1 fruit fly cellular context compared by ENCODE assay signal in the genomic region with DNA sequence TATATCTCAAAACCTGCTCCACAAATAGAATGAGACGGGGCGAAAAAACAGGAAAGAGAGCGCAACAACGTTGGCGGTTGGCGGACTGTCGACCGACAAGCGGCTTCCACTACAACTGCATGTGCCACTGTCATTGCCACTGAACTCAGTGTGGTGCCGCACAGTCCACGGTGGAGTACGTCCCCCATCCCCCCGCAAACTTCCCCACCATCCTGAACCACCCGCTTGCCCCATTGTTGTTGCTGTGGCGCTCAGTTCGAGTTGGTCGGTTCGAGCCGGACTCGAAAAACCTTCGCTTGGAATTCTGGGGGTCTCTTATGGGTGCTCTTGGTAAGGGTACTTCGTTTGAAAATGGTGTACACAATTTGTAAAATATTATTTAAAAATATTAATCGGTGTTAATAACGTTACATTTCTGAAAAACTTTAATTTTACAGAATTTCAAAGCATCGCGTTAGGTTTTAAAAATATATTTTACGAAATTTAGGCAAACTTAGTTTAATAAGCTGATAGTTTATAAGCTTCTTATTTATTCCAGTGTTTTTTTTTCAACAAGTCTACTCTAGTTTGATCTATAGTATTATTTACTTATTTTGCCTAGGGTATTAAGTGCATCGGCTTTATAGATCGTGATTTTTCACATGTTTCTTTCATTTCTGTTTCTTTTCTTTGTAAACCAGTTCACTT.
TF ChIP-seq lines count a peak whose summit lies in the region.

No protein-coding gene starts in this region.

TF ChIP-seq in whole organism, embryonic, 481 proteins besides CTCF, POLR2A, EP300 and RAD21 (continued from another document):
- peak; percentile 79 for TF ChIP-seq CG8924 (tag; optimal IDR thresholded peaks at IDR 0.05; lab: Kevin White, UChicago)
- TF ChIP-seq fu2 (GFP tag; optimal IDR thresholded peaks at IDR 0.05; lab: Kevin White, UChicago), result no peak
- TF ChIP-seq CG2875 (GFP tag; optimal IDR thresholded peaks at IDR 0.05; lab: Kevin White, UChicago), result peak; percentile 25
- TF ChIP-seq Asciz (GFP tag; optimal IDR thresholded peaks at IDR 0.05; lab: Kevin White, UChicago), result peak; percentile 63
- TF ChIP-seq Camta (GFP tag; optimal IDR thresholded peaks at IDR 0.05; lab: Kevin White, UChicago), result no peak
- peak; percentile 13 for TF ChIP-seq HLHmδ (GFP tag; optimal IDR thresholded peaks at IDR 0.05; lab: Kevin White, UChicago)
- TF ChIP-seq CG8359 (GFP tag; optimal IDR thresholded peaks at IDR 0.05; lab: Kevin White, UChicago; ENCODE audit: borderline replicate concordance), result peak; percentile 13
- TF ChIP-seq CG16779 (GFP tag; IDR thresholded peaks at IDR 0.05; lab: Robert Waterston, UW), result no peak
- TF ChIP-seq Usf (GFP tag; optimal IDR thresholded peaks at IDR 0.05; lab: Kevin White, UChicago), result peak; percentile 29
- TF ChIP-seq CoRest (tag; optimal IDR thresholded peaks at IDR 0.05; lab: Kevin White, UChicago), result peak; percentile 81
- TF ChIP-seq CG30020 (tag; optimal IDR thresholded peaks at IDR 0.05; lab: Kevin White, UChicago), result peak; percentile 7
- TF ChIP-seq CG11560 (tag; IDR thresholded peaks at IDR 0.05; lab: Robert Waterston, UW), result 0 out of 3 replicates have a peak, but pooled peaks have one; percentile 29
- TF ChIP-seq Mad (GFP tag; optimal IDR thresholded peaks at IDR 0.05; lab: Kevin White, UChicago), result no peak
- no peak for TF ChIP-seq CG13123 (GFP tag; optimal IDR thresholded peaks at IDR 0.05; lab: Kevin White, UChicago)
- peak; percentile 29 for TF ChIP-seq CG4328 (GFP tag; optimal IDR thresholded peaks at IDR 0.05; lab: Kevin White, UChicago)
- peak; percentile 71 for TF ChIP-seq CG14710 (tag; optimal IDR thresholded peaks at IDR 0.05; lab: Kevin White, UChicago)
- TF ChIP-seq emc (GFP tag; optimal IDR thresholded peaks at IDR 0.05; lab: Kevin White, UChicago), result no peak
- peak; percentile 23 for TF ChIP-seq Chrac-16 (GFP tag; optimal IDR thresholded peaks at IDR 0.05; lab: Kevin White, UChicago)
- no peak for TF ChIP-seq CG11247 (GFP tag; IDR thresholded peaks at IDR 0.05; lab: Robert Waterston, UW)
- no peak for TF ChIP-seq CG14441 (GFP tag; IDR thresholded peaks at IDR 0.05; lab: Robert Waterston, UW)
- peak in 1 of 2 experiments; percentile 79 for TF ChIP-seq Hr51 (GFP tag; optimal IDR thresholded peaks at IDR 0.05; lab: Kevin White, UChicago)
- no peak for TF ChIP-seq CG9609 (GFP tag; optimal IDR thresholded peaks at IDR 0.05; lab: Kevin White, UChicago)
- peak; percentile 55 for TF ChIP-seq CG1602 (GFP tag; optimal IDR thresholded peaks at IDR 0.05; lab: Kevin White, UChicago)
- peak; percentile 38 for TF ChIP-seq CG15011 (GFP tag; optimal IDR thresholded peaks at IDR 0.05; lab: Kevin White, UChicago)
- peak; percentile 66 for TF ChIP-seq PHDP (tag; optimal IDR thresholded peaks at IDR 0.05; lab: Kevin White, UChicago)
- TF ChIP-seq CG12659 (GFP tag; optimal IDR thresholded peaks at IDR 0.05; lab: Kevin White, UChicago), result peak; percentile 55
- TF ChIP-seq usp (GFP tag; optimal IDR thresholded peaks at IDR 0.05; lab: Kevin White, UChicago), result no peak
- peak; percentile 78 for TF ChIP-seq odd (GFP tag; optimal IDR thresholded peaks at IDR 0.05; lab: Kevin White, UChicago)
- TF ChIP-seq tgo (GFP tag; IDR thresholded peaks at IDR 0.05; lab: Robert Waterston, UW), result peak; percentile 52; the same call in 2 of the 3 replicates
- TF ChIP-seq CG4617 (GFP tag; optimal IDR thresholded peaks at IDR 0.05; lab: Kevin White, UChicago; ENCODE audit: borderline replicate concordance), result no peak
- peak in 1 of 3 experiments; percentile 58 for TF ChIP-seq lola (GFP tag; optimal IDR thresholded peaks at IDR 0.05; lab: Kevin White, UChicago)
- TF ChIP-seq CG8388 (GFP tag; optimal IDR thresholded peaks at IDR 0.05; lab: Kevin White, UChicago), result peak; percentile 54
- peak; percentile 31 for TF ChIP-seq sqz (GFP tag; optimal IDR thresholded peaks at IDR 0.05; lab: Kevin White, UChicago)
- no peak for TF ChIP-seq bigmax (GFP tag; optimal IDR thresholded peaks at IDR 0.05; lab: Kevin White, UChicago)
- TF ChIP-seq chif (GFP tag; optimal IDR thresholded peaks at IDR 0.05; lab: Kevin White, UChicago), result peak in 1 of 2 experiments; percentile 36
- peak; percentile 71 for TF ChIP-seq grau (tag; optimal IDR thresholded peaks at IDR 0.05; lab: Kevin White, UChicago)
- peak; percentile 7 for TF ChIP-seq mam (GFP tag; optimal IDR thresholded peaks at IDR 0.05; lab: Kevin White, UChicago)
- no peak for TF ChIP-seq wek (GFP tag; optimal IDR thresholded peaks at IDR 0.05; lab: Kevin White, UChicago)
- TF ChIP-seq dmrt99B (tag; optimal IDR thresholded peaks at IDR 0.05; lab: Kevin White, UChicago), result peak; percentile 73
- peak; percentile 68; the same call in 2 of the 3 replicates for TF ChIP-seq dysf (GFP tag; IDR thresholded peaks at IDR 0.05; lab: Robert Waterston, UW)
- TF ChIP-seq unc-4 (GFP tag; IDR thresholded peaks at IDR 0.05; lab: Robert Waterston, UW; ENCODE audit: partially characterized antibody), result no peak
